Worm (Caenorhabditis elegans) whole organism, early embryonic: ENCODE results near the gene R160.3.

ENCODE experiments used
- ama-1 ChIP-seq: fragments of 150-350 bp; optimal IDR thresholded peaks from 2 replicates; lab custom pipeline; 2014
- flt-1 ChIP-seq: fragments of 200-800 bp; sonication (Bioruptor generic); IDR thresholded peaks from 2 replicates; pipeline ENCODE4 v1.3.6; 2022; ENCODE audit warnings: missing genetic modification characterization, missing compliant biosample characterization
- hmbx-1 ChIP-seq: sonication (generic microtip); optimal IDR thresholded peaks from 2 replicates; lab custom pipeline; 2016; ENCODE audit warnings: mild to moderate bottlenecking, missing genetic modification characterization, missing compliant biosample characterization

ce11 chrX:4350198-4350597, 15.9 kb downstream of the R160.3 start, which contains the start of gene F14H12.2:
- TF ChIP-seq ama-1 (lab: Kevin White, UChicago) = no peak
- TF ChIP-seq hmbx-1 (tag; lab: Kevin White, UChicago) = no peak
- no peak for TF ChIP-seq flt-1
